Worm (Caenorhabditis elegans) whole organism, L2 larva: ENCODE results near the gene lgg-3.
A peak's percentile ranks its signal among the peaks of the same experiment; 100 is the strongest.

Experiments used
- C34F6.9 ChIP-seq: fragments of 150-350 bp; optimal IDR thresholded peaks from 2 replicates; lab custom pipeline; 2014; ENCODE audit warnings: missing biosample characterization, missing genetic modification characterization
- F13H6.1 ChIP-seq: sonication (generic microtip); optimal IDR thresholded peaks from 2 replicates; lab custom pipeline; 2016; ENCODE audit warnings: missing genetic modification characterization, missing compliant biosample characterization
- R02D3.7 ChIP-seq: fragments of 150-350 bp; optimal IDR thresholded peaks from 2 replicates; lab custom pipeline; 2014; ENCODE audit warnings: missing biosample characterization, missing genetic modification characterization
- Y55F3AM.14 ChIP-seq: fragments of 200-800 bp; sonication (Bioruptor generic); optimal IDR thresholded peaks from 2 replicates; lab custom pipeline; 2018; ENCODE audit warnings: mild to moderate bottlenecking, missing genetic modification characterization, missing compliant biosample characterization
- alr-1 ChIP-seq: fragments of 150-350 bp; optimal IDR thresholded peaks from 2 replicates; lab custom pipeline; 2014; ENCODE audit warnings: missing biosample characterization, missing genetic modification characterization
- aly-2 ChIP-seq: fragments of 150-350 bp; optimal IDR thresholded peaks from 2 replicates; lab custom pipeline; 2014; ENCODE audit warnings: missing biosample characterization, missing genetic modification characterization
- blmp-1 ChIP-seq: sonication (generic microtip); optimal IDR thresholded peaks from 2 replicates; lab custom pipeline; 2017; ENCODE audit warnings: missing genetic modification characterization, mild to moderate bottlenecking, missing compliant biosample characterization, antibody characterized with exemption, moderate library complexity; ENCODE audit not compliant: insufficient read depth
- ceh-16 ChIP-seq: fragments of 150-350 bp; optimal IDR thresholded peaks from 2 replicates; lab custom pipeline; 2014; ENCODE audit warnings: missing biosample characterization, missing genetic modification characterization
- ceh-82 ChIP-seq: fragments of 150-350 bp; optimal IDR thresholded peaks from 2 replicates; lab custom pipeline; 2014; ENCODE audit warnings: missing biosample characterization, missing genetic modification characterization
- crh-2 ChIP-seq: sonication (generic microtip); optimal IDR thresholded peaks from 2 replicates; lab custom pipeline; 2017; ENCODE audit warnings: missing biosample characterization, missing genetic modification characterization
- dmd-4 ChIP-seq: sonication (generic microtip); optimal IDR thresholded peaks from 2 replicates; lab custom pipeline; 2017; ENCODE audit warnings: missing biosample characterization, missing genetic modification characterization
- egl-27 ChIP-seq: sonication (generic microtip); optimal IDR thresholded peaks from 3 replicates; lab custom pipeline; 2017; ENCODE audit warnings: missing biosample characterization, missing genetic modification reagents, missing genetic modification characterization
- elt-1 ChIP-seq: fragments of 150-350 bp; optimal IDR thresholded peaks from 2 replicates; lab custom pipeline; 2014; ENCODE audit warnings: missing biosample characterization, missing genetic modification characterization
- elt-3 ChIP-seq: sonication (generic microtip); optimal IDR thresholded peaks from 2 replicates; lab custom pipeline; 2017; ENCODE audit warnings: missing biosample characterization, missing genetic modification characterization
- fos-1 ChIP-seq: fragments of 150-350 bp; optimal IDR thresholded peaks from 2 replicates; lab custom pipeline; 2014; ENCODE audit warnings: missing biosample characterization, missing genetic modification characterization
- gmeb-1 ChIP-seq: fragments of 150-350 bp; optimal IDR thresholded peaks from 2 replicates; lab custom pipeline; 2014; ENCODE audit warnings: missing biosample characterization, missing genetic modification characterization
- lin-11 ChIP-seq: fragments of 150-350 bp; sonication (generic microtip); optimal IDR thresholded peaks from 2 replicates; lab custom pipeline; 2014; ENCODE audit warnings: missing biosample characterization, missing genetic modification characterization, inconsistent platforms, mixed read lengths
- lin-13 ChIP-seq: fragments of 150-350 bp; optimal IDR thresholded peaks from 2 replicates; lab custom pipeline; 2014; ENCODE audit warnings: missing biosample characterization, missing genetic modification reagents, missing genetic modification characterization
- lin-39 ChIP-seq: fragments of 150-350 bp; optimal IDR thresholded peaks from 2 replicates; lab custom pipeline; 2014; ENCODE audit warnings: missing biosample characterization, missing genetic modification reagents, missing genetic modification characterization
- lsy-2 ChIP-seq, 2 experiments: fragments of 150-350 bp in 1 of 2; sonication (generic microtip) in 1 of 2; optimal IDR thresholded peaks; 2 replicates each; lab custom pipeline; 2014 to 2017; ENCODE audit warnings: missing biosample characterization in 2 of 2, missing genetic modification characterization in 2 of 2
- mab-5 ChIP-seq: fragments of 150-350 bp; optimal IDR thresholded peaks from 2 replicates; lab custom pipeline; 2014; ENCODE audit warnings: missing biosample characterization, missing genetic modification characterization
- mbf-1 ChIP-seq: sonication (generic microtip); optimal IDR thresholded peaks from 2 replicates; lab custom pipeline; 2017; ENCODE audit warnings: missing biosample characterization, missing genetic modification characterization
- mdl-1 ChIP-seq, 2 experiments: fragments of 150-350 bp in 1 of 2; sonication (generic microtip) in 1 of 2; optimal IDR thresholded peaks; 2 replicates each; lab custom pipeline; 2017; ENCODE audit warnings: missing biosample characterization in 2 of 2, missing genetic modification characterization in 2 of 2
- nhr-12 ChIP-seq: fragments of 150-350 bp; optimal IDR thresholded peaks from 2 replicates; lab custom pipeline; 2014; ENCODE audit warnings: missing biosample characterization, missing genetic modification characterization
- nhr-21 ChIP-seq: fragments of 150-350 bp; optimal IDR thresholded peaks from 2 replicates; lab custom pipeline; 2014; ENCODE audit warnings: missing biosample characterization, missing genetic modification characterization
- nhr-237 ChIP-seq: fragments of 150-350 bp; optimal IDR thresholded peaks from 2 replicates; lab custom pipeline; 2014; ENCODE audit warnings: missing biosample characterization, missing genetic modification characterization
- nhr-77 ChIP-seq: fragments of 150-350 bp; optimal IDR thresholded peaks from 2 replicates; lab custom pipeline; 2014; ENCODE audit warnings: missing biosample characterization, missing genetic modification characterization
- peb-1 ChIP-seq: fragments of 150-350 bp; optimal IDR thresholded peaks from 2 replicates; lab custom pipeline; 2014; ENCODE audit warnings: missing biosample characterization, missing genetic modification characterization
- sem-4 ChIP-seq: fragments of 150-350 bp; optimal IDR thresholded peaks from 2 replicates; lab custom pipeline; 2014; ENCODE audit warnings: missing biosample characterization, missing genetic modification reagents, missing genetic modification characterization
- skn-1 ChIP-seq: sonication (generic microtip); optimal IDR thresholded peaks from 2 replicates; lab custom pipeline; 2017; ENCODE audit warnings: missing biosample characterization, missing genetic modification characterization
- sma-3 ChIP-seq: sonication (generic microtip); optimal IDR thresholded peaks from 2 replicates; lab custom pipeline; 2016; ENCODE audit warnings: missing genetic modification reagents, missing genetic modification characterization, missing compliant biosample characterization
- sma-9 ChIP-seq, 2 experiments: fragments of 150-350 bp in 1 of 2; sonication (generic microtip) in 1 of 2; optimal IDR thresholded peaks; 2 replicates each; lab custom pipeline; 2014 to 2016; ENCODE audit warnings: missing genetic modification characterization in 2 of 2, mild to moderate bottlenecking in 1 of 2, missing biosample characterization in 1 of 2, missing compliant biosample characterization in 1 of 2, missing genetic modification reagents in 1 of 2, moderate library complexity in 1 of 2
- snpc-4 ChIP-seq: fragments of 150-350 bp; optimal IDR thresholded peaks from 2 replicates; lab custom pipeline; 2014; ENCODE audit warnings: missing biosample characterization, missing genetic modification characterization
- unc-55 ChIP-seq: fragments of 150-350 bp; sonication (generic microtip); optimal IDR thresholded peaks from 3 replicates; lab custom pipeline; 2014; ENCODE audit warnings: missing biosample characterization, missing genetic modification reagents, missing genetic modification characterization
- zag-1 ChIP-seq: fragments of 150-350 bp; optimal IDR thresholded peaks from 2 replicates; lab custom pipeline; 2014; ENCODE audit warnings: missing biosample characterization, missing genetic modification characterization
- ztf-1 ChIP-seq: fragments of 200-800 bp; sonication (Bioruptor generic); conservative IDR thresholded peaks from 2 replicates; pipeline ENCODE4 v1.3.6; 2022; ENCODE audit warnings: missing genetic modification characterization, missing compliant biosample characterization
- ztf-4 ChIP-seq: fragments of 150-350 bp; optimal IDR thresholded peaks from 2 replicates; lab custom pipeline; 2014; ENCODE audit warnings: missing biosample characterization, missing genetic modification characterization

The lgg-3 gene

ce11 chrIII:5706077-5706627 is 8.3 kb upstream of the lgg-3 start, which contains the start of gene rpl-23 (continued):
- peak; percentile 89 for TF ChIP-seq nhr-21 (tag; lab: Kevin White, UChicago)
- TF ChIP-seq lin-39 (tag; lab: Kevin White, UChicago), result no peak
- peak; percentile 93 for TF ChIP-seq fos-1 (tag; lab: Kevin White, UChicago)
- TF ChIP-seq unc-55 (GFP tag; lab: Kevin White, UChicago), result peak; percentile 100
- TF ChIP-seq skn-1 (tag; lab: Kevin White, UChicago), result peak; percentile 7
- no peak for TF ChIP-seq nhr-237 (tag; lab: Kevin White, UChicago)
- TF ChIP-seq gmeb-1 (tag; lab: Kevin White, UChicago), result peak; percentile 91
- peak; percentile 85 to 96 for TF ChIP-seq lsy-2 (tag; optimal IDR thresholded peaks at IDR 0.05; lab: Kevin White, UChicago)
- peak; percentile 96 for TF ChIP-seq lin-13 (GFP tag; lab: Kevin White, UChicago)
- TF ChIP-seq zag-1 (tag; lab: Kevin White, UChicago), result peak; percentile 84
- TF ChIP-seq snpc-4, result peak; percentile 72
- no peak for TF ChIP-seq ztf-1 (GFP tag; lab: Robert Waterston, UW)
- no peak for TF ChIP-seq elt-1 (tag; lab: Kevin White, UChicago)
- no peak for TF ChIP-seq Y55F3AM.14
- TF ChIP-seq lin-11, result peak; percentile 92
- TF ChIP-seq dmd-4 (tag; lab: Kevin White, UChicago), result no peak
- TF ChIP-seq C34F6.9 (tag; lab: Kevin White, UChicago), result peak; percentile 97
- no peak for TF ChIP-seq elt-3 (tag; lab: Kevin White, UChicago)
- TF ChIP-seq mdl-1 (tag; optimal IDR thresholded peaks at IDR 0.05; lab: Kevin White, UChicago), result peak in 1 of 2 experiments; percentile 29
- TF ChIP-seq aly-2 (tag; lab: Kevin White, UChicago), result no peak
- peak; percentile 88 for TF ChIP-seq sma-3 (GFP tag; lab: Kevin White, UChicago)

ce11 chrIII:5705228-5705888 is 7.5 kb upstream of the lgg-3 start, which contains the start of gene swp-1:
TSS of gene swp-1 (minus strand) at chrIII:5705525.
- TF ChIP-seq blmp-1 (tag; lab: Kevin White, UChicago) (no peak), alr-1 (tag; lab: Kevin White, UChicago) (no peak), ztf-1 (GFP tag; lab: Robert Waterston, UW) (no peak), mbf-1 (no peak), crh-2 (no peak)

- TF ChIP-seq ztf-4, result no peak
- no peak for TF ChIP-seq elt-1 (tag; lab: Kevin White, UChicago)
- no peak for TF ChIP-seq F13H6.1
- no peak for TF ChIP-seq skn-1 (tag; lab: Kevin White, UChicago)
- no peak for TF ChIP-seq mab-5 (tag; lab: Kevin White, UChicago)
- no peak for TF ChIP-seq unc-55 (GFP tag; lab: Kevin White, UChicago)
- no peak for TF ChIP-seq lin-11
- TF ChIP-seq egl-27 (tag; lab: Kevin White, UChicago), result no peak
- TF ChIP-seq snpc-4, result no peak
- no peak for TF ChIP-seq ceh-82
- no peak for TF ChIP-seq peb-1 (tag; lab: Kevin White, UChicago)
- TF ChIP-seq mdl-1 (tag; optimal IDR thresholded peaks at IDR 0.05; lab: Kevin White, UChicago), result no peak
- no peak for TF ChIP-seq crh-2
- TF ChIP-seq sma-3 (GFP tag; lab: Kevin White, UChicago), result no peak
- TF ChIP-seq R02D3.7, result no peak
- no peak for TF ChIP-seq nhr-12
- no peak for TF ChIP-seq nhr-77 (tag; lab: Kevin White, UChicago)
Observed at ce11 chrIII:5701491-5701890, 3.7 kb upstream of the lgg-3 start.

- no peak for TF ChIP-seq unc-55 (GFP tag; lab: Kevin White, UChicago)
- TF ChIP-seq elt-3 (tag; lab: Kevin White, UChicago), result no peak
- no peak for TF ChIP-seq lin-13 (GFP tag; lab: Kevin White, UChicago)
- TF ChIP-seq mab-5 (tag; lab: Kevin White, UChicago), result no peak
- no peak for TF ChIP-seq mbf-1
- TF ChIP-seq F13H6.1, result no peak
- TF ChIP-seq sem-4 (tag; lab: Kevin White, UChicago), result no peak
- no peak for TF ChIP-seq skn-1 (tag; lab: Kevin White, UChicago)
- TF ChIP-seq ceh-16 (tag; lab: Kevin White, UChicago), result no peak
- no peak for TF ChIP-seq C34F6.9 (tag; lab: Kevin White, UChicago)
- TF ChIP-seq Y55F3AM.14, result no peak
- TF ChIP-seq lin-11, result no peak
- no peak for TF ChIP-seq sma-9 (GFP tag; optimal IDR thresholded peaks at IDR 0.05; lab: Kevin White, UChicago)
- TF ChIP-seq sma-9 (tag; optimal IDR thresholded peaks at IDR 0.05; lab: Kevin White, UChicago), result no peak
- TF ChIP-seq egl-27 (tag; lab: Kevin White, UChicago), result no peak
- TF ChIP-seq mdl-1 (tag; optimal IDR thresholded peaks at IDR 0.05; lab: Kevin White, UChicago), result no peak
- no peak for TF ChIP-seq aly-2 (tag; lab: Kevin White, UChicago)
Observed at ce11 chrIII:5697266-5697665, 547 bp downstream of the lgg-3 start, which contains the start of gene B0336.7. TSS of gene B0336.7 (minus strand) at chrIII:5697366.
